Worm (Caenorhabditis elegans): ENCODE measurements around the gene srj-15.

- TF ChIP-seq ref-1 (GFP tag; conservative IDR thresholded peaks at IDR 0.05) (no peak), flt-1 (GFP tag; IDR thresholded peaks at IDR 0.05) (no peak), ztf-23 (GFP tag; IDR thresholded peaks at IDR 0.05) (no peak), ztf-29 (GFP tag; IDR thresholded peaks at IDR 0.05) (no peak), tab-1 (GFP tag; IDR thresholded peaks at IDR 0.05) (no peak), cog-1 (tag; optimal IDR thresholded peaks at IDR 0.05) (no peak), T22C8.4 (GFP tag; IDR thresholded peaks at IDR 0.05) (no peak), med-1 (GFP tag; optimal IDR thresholded peaks at IDR 0.05; ENCODE audit: insufficient read depth) (no peak), klf-2 (GFP tag; conservative IDR thresholded peaks at IDR 0.05) (no peak)
These were observed 24.5 kb upstream of the srj-15 start for ce11 chrV:1989220-1989619.
